Fruit fly (Drosophila melanogaster): ENCODE measurements around the gene CCT4.

DNA sequence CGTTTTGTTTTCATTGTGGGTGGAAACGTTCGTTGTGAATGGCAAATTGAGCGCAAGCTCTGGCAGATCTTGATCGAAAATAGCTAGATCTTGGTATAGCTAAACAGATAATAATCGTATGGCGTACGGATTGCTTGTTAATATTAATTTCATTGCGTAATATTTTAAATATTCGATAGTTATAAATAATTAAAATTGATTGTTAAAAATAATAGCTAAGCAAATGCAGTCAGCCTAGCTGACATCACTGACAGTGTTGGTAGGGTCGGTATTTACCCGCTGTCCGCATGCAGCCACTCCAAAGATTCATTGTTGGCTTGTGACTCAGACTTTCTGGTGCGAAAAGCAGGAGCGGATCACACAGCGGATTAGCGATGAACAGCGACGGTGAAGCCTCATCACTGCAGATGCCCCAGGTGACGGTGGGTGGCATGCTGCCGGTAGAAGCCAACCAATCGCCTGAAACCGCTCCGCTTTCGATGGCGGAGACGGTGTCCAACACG, 11.7 kb upstream of the CCT4 start, which contains the start of the genes CG5776 and spict:
- TF ChIP-seq CG8478 (optimal IDR thresholded peaks at IDR 0.05) (no peak), psq (optimal IDR thresholded peaks at IDR 0.05) (no peak)
